Worm (Caenorhabditis elegans) whole organism, late embryonic: ENCODE results near the gene ZK686.1.

Experiments
- C08G9.2 ChIP-seq: sonication (generic microtip); optimal IDR thresholded peaks from 2 replicates; lab custom pipeline; 2016; ENCODE audit warnings: mild to moderate bottlenecking, missing genetic modification characterization, moderate library complexity, missing compliant biosample characterization
- C38D4.7 ChIP-seq: fragments of 200-800 bp; sonication (Bioruptor generic); optimal IDR thresholded peaks from 2 replicates; lab custom pipeline; 2018; ENCODE audit warnings: mild to moderate bottlenecking, missing genetic modification characterization, moderate library complexity, missing compliant biosample characterization
- F13H6.1 ChIP-seq: sonication (generic microtip); optimal IDR thresholded peaks from 2 replicates; lab custom pipeline; 2016; ENCODE audit warnings: missing genetic modification characterization, missing compliant biosample characterization
- K02D7.2 ChIP-seq: sonication (generic microtip); optimal IDR thresholded peaks from 2 replicates; lab custom pipeline; 2017; ENCODE audit warnings: mild to moderate bottlenecking, missing genetic modification characterization, missing compliant biosample characterization
- T23F11.4 ChIP-seq: fragments of 200-800 bp; sonication (Bioruptor generic); optimal IDR thresholded peaks from 2 replicates; lab custom pipeline; 2018; ENCODE audit warnings: mild to moderate bottlenecking, missing genetic modification characterization, missing compliant biosample characterization
- Y22D7AL.16 ChIP-seq: sonication (generic microtip); optimal IDR thresholded peaks from 2 replicates; lab custom pipeline; 2016; ENCODE audit warnings: missing genetic modification characterization, missing compliant biosample characterization
- ahr-1 ChIP-seq: sonication (generic microtip); optimal IDR thresholded peaks from 2 replicates; lab custom pipeline; 2016; ENCODE audit warnings: missing genetic modification characterization, missing compliant biosample characterization
- ceh-19 ChIP-seq: fragments of 200-800 bp; sonication (Bioruptor generic); optimal IDR thresholded peaks from 2 replicates; lab custom pipeline; 2018; ENCODE audit warnings: mild to moderate bottlenecking, missing genetic modification characterization, missing compliant biosample characterization
- ceh-2 ChIP-seq: sonication (generic microtip); optimal IDR thresholded peaks from 2 replicates; lab custom pipeline; 2016; ENCODE audit warnings: missing genotype, missing genetic modification characterization, missing compliant biosample characterization
- ceh-31 ChIP-seq: sonication (generic microtip); optimal IDR thresholded peaks from 2 replicates; lab custom pipeline; 2016; ENCODE audit warnings: missing genetic modification characterization, missing compliant biosample characterization
- ceh-45 ChIP-seq: fragments of 200-800 bp; sonication (Bioruptor generic); IDR thresholded peaks from 2 replicates; pipeline ENCODE4 v1.3.6; 2022; ENCODE audit warnings: missing genetic modification reagents, missing genetic modification characterization, missing compliant biosample characterization
- che-1 ChIP-seq: sonication (generic microtip); optimal IDR thresholded peaks from 2 replicates; lab custom pipeline; 2016; ENCODE audit warnings: mild to moderate bottlenecking, missing genetic modification characterization, missing compliant biosample characterization
- dmd-4 ChIP-seq: sonication (generic microtip); optimal IDR thresholded peaks from 2 replicates; lab custom pipeline; 2016; ENCODE audit warnings: borderline replicate concordance, missing genetic modification characterization, missing compliant biosample characterization
- elt-2 ChIP-seq: sonication (generic microtip); optimal IDR thresholded peaks from 2 replicates; lab custom pipeline; 2016; ENCODE audit warnings: missing genetic modification reagents, missing genetic modification characterization, missing compliant biosample characterization
- eyg-1 ChIP-seq: sonication (generic microtip); optimal IDR thresholded peaks from 2 replicates; lab custom pipeline; 2016; ENCODE audit warnings: missing genotype, missing genetic modification characterization, missing compliant biosample characterization
- fax-1 ChIP-seq: sonication (generic microtip); optimal IDR thresholded peaks from 2 replicates; lab custom pipeline; 2016; ENCODE audit warnings: missing genotype, missing genetic modification characterization, missing compliant biosample characterization
- fkh-10 ChIP-seq: fragments of 150-350 bp; optimal IDR thresholded peaks from 2 replicates; lab custom pipeline; 2014; ENCODE audit warnings: missing biosample characterization, missing genetic modification reagents, missing genetic modification characterization
- fkh-6 ChIP-seq: sonication (generic microtip); optimal IDR thresholded peaks from 2 replicates; lab custom pipeline; 2016; ENCODE audit warnings: missing genetic modification characterization, missing compliant biosample characterization
- hlh-15 ChIP-seq: sonication (generic microtip); optimal IDR thresholded peaks from 2 replicates; lab custom pipeline; 2016; ENCODE audit warnings: missing genetic modification characterization, missing compliant biosample characterization
- hlh-30 ChIP-seq: sonication (generic microtip); optimal IDR thresholded peaks from 2 replicates; lab custom pipeline; 2017; ENCODE audit warnings: antibody characterized with exemption, missing genetic modification characterization, missing compliant biosample characterization; ENCODE audit not compliant: insufficient read depth
- lim-6 ChIP-seq: sonication (generic microtip); optimal IDR thresholded peaks from 2 replicates; lab custom pipeline; 2016; ENCODE audit warnings: missing genetic modification characterization, missing compliant biosample characterization
- nfya-1 ChIP-seq: sonication (generic microtip); optimal IDR thresholded peaks from 2 replicates; lab custom pipeline; 2017; ENCODE audit warnings: missing genetic modification characterization, mild to moderate bottlenecking, missing compliant biosample characterization, antibody characterized with exemption, moderate library complexity
- nhr-232 ChIP-seq: sonication (generic microtip); optimal IDR thresholded peaks from 2 replicates; lab custom pipeline; 2016; ENCODE audit warnings: missing genetic modification characterization, missing compliant biosample characterization
- odd-2 ChIP-seq: sonication (generic microtip); optimal IDR thresholded peaks from 2 replicates; lab custom pipeline; 2017; ENCODE audit warnings: antibody characterized with exemption, mild to moderate bottlenecking, missing genetic modification characterization, missing compliant biosample characterization
- pag-3 ChIP-seq: sonication (generic microtip); optimal IDR thresholded peaks from 2 replicates; lab custom pipeline; 2016; ENCODE audit warnings: missing compliant biosample characterization, missing genetic modification characterization, borderline replicate concordance
- pat-9 ChIP-seq: fragments of 200-800 bp; sonication (Bioruptor generic); optimal IDR thresholded peaks from 2 replicates; lab custom pipeline; 2018; ENCODE audit warnings: mild to moderate bottlenecking, missing genetic modification characterization, moderate library complexity, missing compliant biosample characterization
- pax-1 ChIP-seq: fragments of 150-350 bp; optimal IDR thresholded peaks from 2 replicates; lab custom pipeline; 2014; ENCODE audit warnings: missing biosample characterization, missing genetic modification characterization
- pha-4 ChIP-seq: fragments of 150-350 bp; optimal IDR thresholded peaks from 2 replicates; lab custom pipeline; 2018; ENCODE audit warnings: missing biosample characterization, missing genetic modification reagents, missing genetic modification characterization
- pqm-1 ChIP-seq: sonication (generic microtip); optimal IDR thresholded peaks from 2 replicates; lab custom pipeline; 2016; ENCODE audit warnings: missing genetic modification characterization, missing compliant biosample characterization
- sdc-2 ChIP-seq: sonication (generic microtip); optimal IDR thresholded peaks from 2 replicates; lab custom pipeline; 2016; ENCODE audit warnings: missing genotype, missing genetic modification characterization, missing compliant biosample characterization
- sox-2 ChIP-seq: fragments of 200-800 bp; sonication (Bioruptor generic); IDR thresholded peaks from 2 replicates; pipeline ENCODE4 v1.3.6; 2022; ENCODE audit warnings: missing genetic modification reagents, missing genetic modification characterization, missing compliant biosample characterization
- sox-4 ChIP-seq: sonication (generic microtip); optimal IDR thresholded peaks from 2 replicates; lab custom pipeline; 2017; ENCODE audit warnings: mild to moderate bottlenecking, missing genetic modification characterization, inconsistent platforms, missing compliant biosample characterization
- tbx-2 ChIP-seq: sonication (generic microtip); optimal IDR thresholded peaks from 2 replicates; lab custom pipeline; 2016; ENCODE audit warnings: missing genetic modification characterization, missing compliant biosample characterization
- tbx-7 ChIP-seq: sonication (generic microtip); optimal IDR thresholded peaks from 2 replicates; lab custom pipeline; 2016; ENCODE audit warnings: missing genotype, missing genetic modification characterization, missing compliant biosample characterization
- ttx-3 ChIP-seq: sonication (generic microtip); optimal IDR thresholded peaks from 2 replicates; lab custom pipeline; 2016; ENCODE audit warnings: missing genetic modification reagents, missing genetic modification characterization, missing compliant biosample characterization
- unc-42 ChIP-seq: sonication (generic microtip); optimal IDR thresholded peaks from 2 replicates; lab custom pipeline; 2016; ENCODE audit warnings: missing genotype, missing genetic modification characterization, missing compliant biosample characterization
- unc-55 ChIP-seq: sonication (generic microtip); optimal IDR thresholded peaks from 2 replicates; lab custom pipeline; 2017; ENCODE audit warnings: missing biosample characterization, missing genetic modification reagents, missing genetic modification characterization

ZK686.1 gene

ce11 chrIII:7729534-7730061, 43.3 kb upstream of the ZK686.1 start, which contains the start of gene ZK112.4 (continued):
- TF ChIP-seq pat-9 (tag; lab: Kevin White, UChicago) (peak; percentile 2), fkh-10 (no peak), dmd-4 (tag; lab: Kevin White, UChicago) (no peak), fkh-6 (tag; lab: Kevin White, UChicago) (no peak), elt-2 (tag; lab: Kevin White, UChicago) (peak; percentile 29), tbx-7 (tag; lab: Kevin White, UChicago) (peak; percentile 6), lim-6 (tag; lab: Kevin White, UChicago) (no peak), C38D4.7 (GFP tag; lab: Kevin White, UChicago) (peak; percentile 20), pax-1 (no peak), sox-4 (no peak), ceh-45 (no peak), ahr-1 (tag; lab: Kevin White, UChicago) (no peak), fax-1 (no peak), nhr-232 (tag; lab: Kevin White, UChicago) (no peak), T23F11.4 (GFP tag; lab: Kevin White, UChicago) (peak; percentile 36), Y22D7AL.16 (no peak), odd-2 (tag; lab: Kevin White, UChicago) (no peak), sox-2 (no peak), unc-42 (tag; lab: Kevin White, UChicago) (peak; percentile 31)

- TF ChIP-seq pag-3 (no peak), F13H6.1 (tag; lab: Kevin White, UChicago) (no peak), fax-1 (no peak), hlh-30 (no peak), hlh-15 (tag; lab: Kevin White, UChicago) (no peak), K02D7.2 (tag; lab: Kevin White, UChicago) (no peak), tbx-7 (tag; lab: Kevin White, UChicago) (no peak), ceh-45 (no peak), pqm-1 (tag; lab: Kevin White, UChicago) (no peak), eyg-1 (tag; lab: Kevin White, UChicago) (no peak)
These were observed 42.6 kb upstream of the ZK686.1 start for ce11 chrIII:7730331-7730730.

ce11 chrIII:7731085-7731484, 41.8 kb upstream of the ZK686.1 start:
- TF ChIP-seq fkh-6 (tag; lab: Kevin White, UChicago) (no peak), fkh-10 (no peak), tbx-2 (tag; lab: Kevin White, UChicago) (no peak), T23F11.4 (GFP tag; lab: Kevin White, UChicago) (no peak), C08G9.2 (tag; lab: Kevin White, UChicago) (no peak), ceh-45 (no peak)

- TF ChIP-seq nfya-1 (tag; lab: Kevin White, UChicago), result peak; percentile 2
- TF ChIP-seq ceh-19 (GFP tag; lab: Kevin White, UChicago), result no peak
- TF ChIP-seq ceh-31, result peak; percentile 2
These were observed 39.4 kb upstream of the ZK686.1 start for ce11 chrIII:7733563-7733962.

DNA sequence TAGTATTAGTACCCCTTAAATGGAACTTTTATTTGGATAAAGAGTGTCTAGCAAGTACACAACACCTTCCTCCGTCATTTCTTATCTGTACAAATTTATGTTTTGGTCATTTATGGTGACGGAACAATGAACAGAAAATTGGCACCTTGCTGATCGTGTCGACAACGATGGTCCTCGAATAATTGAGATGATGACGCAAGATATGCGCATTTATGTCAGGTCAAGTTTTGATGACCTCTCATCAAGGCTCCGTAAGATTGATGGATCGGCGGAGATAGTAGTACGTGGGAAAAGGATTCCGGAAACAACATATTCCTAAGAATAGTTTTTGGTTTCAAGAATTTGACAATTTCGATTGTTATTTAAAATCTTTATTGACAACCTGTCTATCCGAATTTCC, 38.8 kb upstream of the ZK686.1 start:
- TF ChIP-seq pha-4 (no peak), eyg-1 (tag; lab: Kevin White, UChicago) (no peak), unc-55 (GFP tag; lab: Kevin White, UChicago) (peak; percentile 79), unc-42 (tag; lab: Kevin White, UChicago) (no peak), tbx-7 (tag; lab: Kevin White, UChicago) (no peak), sdc-2 (tag; lab: Kevin White, UChicago) (no peak), tbx-2 (tag; lab: Kevin White, UChicago) (peak; percentile 20), elt-2 (tag; lab: Kevin White, UChicago) (no peak), fkh-10 (no peak), ttx-3 (tag; lab: Kevin White, UChicago) (no peak), che-1 (tag; lab: Kevin White, UChicago) (no peak), ceh-2 (tag; lab: Kevin White, UChicago) (no peak)
